Fruit fly (Drosophila melanogaster): Measurements from ENCODE around the gene dpr16.

Gene dpr16

DNA sequence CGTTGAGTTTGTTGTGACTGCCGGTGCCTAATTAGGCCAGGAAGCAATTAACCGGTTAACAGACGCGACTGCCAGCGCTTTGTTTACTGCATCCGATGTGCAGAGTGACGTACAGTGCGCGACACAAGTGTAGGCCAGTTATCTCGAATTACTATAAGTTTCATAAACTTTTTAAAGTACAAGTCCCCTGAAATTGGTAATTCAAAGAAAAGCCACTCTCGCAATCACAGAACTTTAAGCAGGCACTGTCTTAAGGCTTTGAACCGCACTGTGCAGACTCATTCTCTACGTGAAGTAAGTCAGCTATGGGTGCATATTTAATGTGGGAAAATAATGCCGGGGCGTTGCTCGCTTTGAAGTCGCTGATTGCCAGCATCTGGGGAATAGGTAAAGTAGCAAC is 58.8 kb downstream of the dpr16 start (continued):
- no peak for TF ChIP-seq inv (GFP tag; IDR thresholded peaks at IDR 0.05; ENCODE audit: partially characterized antibody)
- peak; percentile 27 for TF ChIP-seq grau (tag; optimal IDR thresholded peaks at IDR 0.05)
- TF ChIP-seq CG1647 (GFP tag; optimal IDR thresholded peaks at IDR 0.05), result peak; percentile 27
- TF ChIP-seq CG12155 (GFP tag; optimal IDR thresholded peaks at IDR 0.05), result no peak
- no peak for TF ChIP-seq gsb (GFP tag; IDR thresholded peaks at IDR 0.05)
- no peak for TF ChIP-seq CG2116 (GFP tag; optimal IDR thresholded peaks at IDR 0.05)
- TF ChIP-seq pfk (GFP tag; optimal IDR thresholded peaks at IDR 0.05), result no peak
- TF ChIP-seq Fer1 (GFP tag; optimal IDR thresholded peaks at IDR 0.05), result no peak
- TF ChIP-seq unc-4 (GFP tag; IDR thresholded peaks at IDR 0.05; ENCODE audit: partially characterized antibody), result no peak
- no peak for TF ChIP-seq CG6813 (GFP tag; optimal IDR thresholded peaks at IDR 0.05)
- TF ChIP-seq CG15601 (tag; optimal IDR thresholded peaks at IDR 0.05), result peak; percentile 7
- TF ChIP-seq CG10274 (GFP tag; optimal IDR thresholded peaks at IDR 0.05), result no peak
- no peak for TF ChIP-seq Jarid2 (GFP tag; optimal IDR thresholded peaks at IDR 0.05)
- no peak for TF ChIP-seq nau (GFP tag; optimal IDR thresholded peaks at IDR 0.05)
- no peak for TF ChIP-seq CG3281 (GFP tag; optimal IDR thresholded peaks at IDR 0.05)
- TF ChIP-seq da (GFP tag; optimal IDR thresholded peaks at IDR 0.05), result no peak
- no peak for TF ChIP-seq repo (GFP tag; optimal IDR thresholded peaks at IDR 0.05)
- no peak for TF ChIP-seq CG12299 (tag; optimal IDR thresholded peaks at IDR 0.05)
- no peak for TF ChIP-seq CG7987 (GFP tag; optimal IDR thresholded peaks at IDR 0.05)
- peak; percentile 54; the same call in 1 of the 2 replicates for TF ChIP-seq Ptx1 (GFP tag; IDR thresholded peaks at IDR 0.05)
- TF ChIP-seq Opbp (GFP tag; IDR thresholded peaks at IDR 0.05; ENCODE audit: partially characterized antibody), result no peak
- peak; percentile 36 for TF ChIP-seq bab2 (GFP tag; optimal IDR thresholded peaks at IDR 0.05)
- peak; percentile 46; the same call in 1 of the 4 replicates for TF ChIP-seq Gug (GFP tag; IDR thresholded peaks at IDR 0.05)
- TF ChIP-seq oc (tag; optimal IDR thresholded peaks at IDR 0.05), result peak; percentile 26
- TF ChIP-seq Nf-YB (GFP tag; optimal IDR thresholded peaks at IDR 0.05), result no peak
- TF ChIP-seq disco-r (GFP tag; optimal IDR thresholded peaks at IDR 0.05), result no peak
- TF ChIP-seq pros (GFP tag; optimal IDR thresholded peaks at IDR 0.05), result no peak
- no peak for TF ChIP-seq C15 (GFP tag; IDR thresholded peaks at IDR 0.05)
- TF ChIP-seq twi (tag; optimal IDR thresholded peaks at IDR 0.05), result no peak
- no peak for TF ChIP-seq ase (GFP tag; IDR thresholded peaks at IDR 0.05)
- TF ChIP-seq ind (GFP tag; optimal IDR thresholded peaks at IDR 0.05), result peak; percentile 21
- peak; percentile 13 for TF ChIP-seq trem (tag; optimal IDR thresholded peaks at IDR 0.05)
- no peak for TF ChIP-seq cwo (GFP tag; optimal IDR thresholded peaks at IDR 0.05)
- TF ChIP-seq CG17361 (GFP tag; IDR thresholded peaks at IDR 0.05), result peak; percentile 43; the same call in 1 of the 3 replicates
- TF ChIP-seq nerfin-1 (tag; optimal IDR thresholded peaks at IDR 0.05), result no peak
- no peak for TF ChIP-seq CG2202 (tag; optimal IDR thresholded peaks at IDR 0.05)
- no peak for TF ChIP-seq emc (GFP tag; optimal IDR thresholded peaks at IDR 0.05)
- TF ChIP-seq yki (optimal IDR thresholded peaks at IDR 0.05), result no peak
- no peak for TF ChIP-seq CG11560 (tag; IDR thresholded peaks at IDR 0.05)
- no peak for TF ChIP-seq ac (GFP tag; optimal IDR thresholded peaks at IDR 0.05)
- TF ChIP-seq CG4328 (GFP tag; optimal IDR thresholded peaks at IDR 0.05), result no peak
- TF ChIP-seq sens (GFP tag), result peak; percentile 87
- peak; percentile 44; the same call in 1 of the 2 replicates for TF ChIP-seq CG5953 (GFP tag; IDR thresholded peaks at IDR 0.05)
- TF ChIP-seq Poxn (GFP tag; IDR thresholded peaks at IDR 0.05), result no peak
- no peak for TF ChIP-seq btn (GFP tag; optimal IDR thresholded peaks at IDR 0.05)
- TF ChIP-seq zen2 (GFP tag; IDR thresholded peaks at IDR 0.05; ENCODE audit: partially characterized antibody), result no peak
- TF ChIP-seq CG6254 (GFP tag; optimal IDR thresholded peaks at IDR 0.05), result peak; percentile 41
- no peak for TF ChIP-seq tio (GFP tag; optimal IDR thresholded peaks at IDR 0.05)
- no peak for TF ChIP-seq CG18619 (GFP tag; optimal IDR thresholded peaks at IDR 0.05)
- peak; percentile 15 for TF ChIP-seq CG8924 (tag; optimal IDR thresholded peaks at IDR 0.05)
- TF ChIP-seq TFAM (GFP tag; optimal IDR thresholded peaks at IDR 0.05), result no peak
- peak; percentile 27 for TF ChIP-seq CG30431 (GFP tag; optimal IDR thresholded peaks at IDR 0.05)

All from whole organism, embryonic.